Worm (Caenorhabditis elegans) whole organism, early embryonic: ENCODE measurements around the gene str-185.

ENCODE experiments used
- B0310.2 ChIP-seq: sonication (generic microtip); optimal IDR thresholded peaks from 2 replicates; lab custom pipeline; 2016; ENCODE audit warnings: mild to moderate bottlenecking, missing genetic modification characterization, missing compliant biosample characterization
- F13C5.2 ChIP-seq: sonication (generic microtip); optimal IDR thresholded peaks from 2 replicates; lab custom pipeline; 2017; ENCODE audit warnings: mild to moderate bottlenecking, missing genetic modification characterization, inconsistent platforms, missing compliant biosample characterization
- aly-1 ChIP-seq: sonication (generic microtip); optimal IDR thresholded peaks from 2 replicates; lab custom pipeline; 2016; ENCODE audit warnings: missing genetic modification characterization, missing compliant biosample characterization
- ama-1 ChIP-seq: fragments of 150-350 bp; optimal IDR thresholded peaks from 2 replicates; lab custom pipeline; 2014
- ceh-13 ChIP-seq: fragments of 200-800 bp; sonication (Bioruptor generic); optimal IDR thresholded peaks from 2 replicates; lab custom pipeline; 2018; ENCODE audit warnings: mild to moderate bottlenecking, missing genetic modification characterization, missing compliant biosample characterization
- ceh-36 ChIP-seq: sonication (generic microtip); optimal IDR thresholded peaks from 2 replicates; lab custom pipeline; 2016; ENCODE audit warnings: missing genetic modification characterization, inconsistent platforms, missing compliant biosample characterization
- ets-7 ChIP-seq: sonication (generic microtip); optimal IDR thresholded peaks from 2 replicates; lab custom pipeline; 2016; ENCODE audit warnings: missing genotype, missing genetic modification characterization, missing compliant biosample characterization
- flt-1 ChIP-seq: fragments of 200-800 bp; sonication (Bioruptor generic); IDR thresholded peaks from 2 replicates; pipeline ENCODE4 v1.3.6; 2022; ENCODE audit warnings: missing genetic modification characterization, missing compliant biosample characterization
- hmbx-1 ChIP-seq: sonication (generic microtip); optimal IDR thresholded peaks from 2 replicates; lab custom pipeline; 2016; ENCODE audit warnings: mild to moderate bottlenecking, missing genetic modification characterization, missing compliant biosample characterization
- hmg-4 ChIP-seq: fragments of 200-800 bp; sonication (Bioruptor generic); optimal IDR thresholded peaks from 2 replicates; lab custom pipeline; 2018; ENCODE audit warnings: mild to moderate bottlenecking, missing genetic modification characterization, missing compliant biosample characterization
- hnd-1 ChIP-seq: sonication (generic microtip); optimal IDR thresholded peaks from 2 replicates; lab custom pipeline; 2016; ENCODE audit warnings: missing genetic modification characterization, missing compliant biosample characterization
- pes-1 ChIP-seq: fragments of 200-800 bp; sonication (Bioruptor generic); IDR thresholded peaks from 2 replicates; pipeline ENCODE4 v1.3.6; 2022; ENCODE audit warnings: missing genetic modification reagents, missing genetic modification characterization, missing compliant biosample characterization
- scrt-1 ChIP-seq: fragments of 200-800 bp; sonication (Bioruptor generic); IDR thresholded peaks from 2 replicates; pipeline ENCODE4 v1.3.6; 2022; ENCODE audit warnings: missing genetic modification characterization, missing compliant biosample characterization
- sea-1 ChIP-seq: fragments of 200-800 bp; sonication (Bioruptor generic); conservative IDR thresholded peaks from 2 replicates; pipeline ENCODE4 v1.3.6; 2022; ENCODE audit warnings: missing genetic modification characterization, missing compliant biosample characterization
- tbx-11 ChIP-seq: fragments of 200-800 bp; sonication (Bioruptor generic); IDR thresholded peaks from 2 replicates; pipeline ENCODE4 v1.3.6; 2022; ENCODE audit warnings: missing genetic modification characterization, missing compliant biosample characterization
- tbx-37 ChIP-seq: fragments of 200-800 bp; sonication (Bioruptor generic); conservative IDR thresholded peaks from 2 replicates; pipeline ENCODE4 v1.3.6; 2022; ENCODE audit warnings: missing genetic modification reagents, missing genetic modification characterization, missing compliant biosample characterization
- tra-4 ChIP-seq: sonication (generic microtip); optimal IDR thresholded peaks from 2 replicates; lab custom pipeline; 2017; ENCODE audit warnings: missing genetic modification characterization, missing compliant biosample characterization

str-185 gene

ce11 chrIV:4470885-4471772 is 41.3 kb upstream of the str-185 start:
- no peak for TF ChIP-seq tbx-37
- TF ChIP-seq aly-1 (tag; lab: Kevin White, UChicago) = no peak
- no peak for TF ChIP-seq scrt-1 (GFP tag; lab: Robert Waterston, UW)
- TF ChIP-seq ama-1 (lab: Kevin White, UChicago) = no peak
- TF ChIP-seq sea-1 (GFP tag; lab: Robert Waterston, UW) = no peak
- no peak for TF ChIP-seq pes-1 (GFP tag; lab: Robert Waterston, UW)
- TF ChIP-seq flt-1 = no peak
- TF ChIP-seq hmbx-1 (tag; lab: Kevin White, UChicago) = no peak
- TF ChIP-seq F13C5.2 (tag; lab: Kevin White, UChicago) = no peak
- no peak for TF ChIP-seq hnd-1 (tag; lab: Kevin White, UChicago)
- no peak for TF ChIP-seq ceh-13 (GFP tag; lab: Kevin White, UChicago)
- TF ChIP-seq tbx-11 (GFP tag; lab: Robert Waterston, UW) = no peak

- TF ChIP-seq F13C5.2 (tag; lab: Kevin White, UChicago) = no peak
- no peak for TF ChIP-seq B0310.2 (tag; lab: Kevin White, UChicago)
- TF ChIP-seq scrt-1 (GFP tag; lab: Robert Waterston, UW) = no peak
- no peak for TF ChIP-seq ceh-13 (GFP tag; lab: Kevin White, UChicago)
- no peak for TF ChIP-seq hnd-1 (tag; lab: Kevin White, UChicago)
Measured at ce11 chrIV:4469770-4470709, 40.2 kb upstream of the str-185 start.

- TF ChIP-seq ets-7 (no peak), scrt-1 (GFP tag; lab: Robert Waterston, UW) (no peak)
Measured at ce11 chrIV:4469055-4469454, 39.3 kb upstream of the str-185 start.

- TF ChIP-seq ceh-36 (tag; lab: Kevin White, UChicago) = no peak
- TF ChIP-seq tbx-37 = no peak
- no peak for TF ChIP-seq hmbx-1 (tag; lab: Kevin White, UChicago)
- no peak for TF ChIP-seq B0310.2 (tag; lab: Kevin White, UChicago)
- TF ChIP-seq aly-1 (tag; lab: Kevin White, UChicago) = no peak
- no peak for TF ChIP-seq sea-1 (GFP tag; lab: Robert Waterston, UW)
- no peak for TF ChIP-seq hmg-4 (GFP tag; lab: Kevin White, UChicago)
- no peak for TF ChIP-seq scrt-1 (GFP tag; lab: Robert Waterston, UW)
- TF ChIP-seq pes-1 (GFP tag; lab: Robert Waterston, UW) = no peak
- TF ChIP-seq hnd-1 (tag; lab: Kevin White, UChicago) = no peak
- no peak for TF ChIP-seq ceh-13 (GFP tag; lab: Kevin White, UChicago)
- TF ChIP-seq tra-4 (tag; lab: Kevin White, UChicago) = no peak
- no peak for TF ChIP-seq F13C5.2 (tag; lab: Kevin White, UChicago)
- no peak for TF ChIP-seq tbx-11 (GFP tag; lab: Robert Waterston, UW)
- no peak for TF ChIP-seq flt-1
- TF ChIP-seq ets-7 = no peak
- no peak for TF ChIP-seq ama-1 (lab: Kevin White, UChicago)
Measured at ce11 chrIV:4468046-4468727, 38.4 kb upstream of the str-185 start.

ce11 chrIV:4465184-4465583 is 35.4 kb upstream of the str-185 start, which contains the start of gene M01H9.5:
Gene M01H9.5 (plus strand): TSS chrIV:4465484.
- no peak for TF ChIP-seq tbx-11 (GFP tag; lab: Robert Waterston, UW)
- TF ChIP-seq hmbx-1 (tag; lab: Kevin White, UChicago) = no peak
- no peak for TF ChIP-seq flt-1
- no peak for TF ChIP-seq aly-1 (tag; lab: Kevin White, UChicago)
- no peak for TF ChIP-seq tra-4 (tag; lab: Kevin White, UChicago)
- no peak for TF ChIP-seq F13C5.2 (tag; lab: Kevin White, UChicago)
- TF ChIP-seq hmg-4 (GFP tag; lab: Kevin White, UChicago) = no peak
- TF ChIP-seq scrt-1 (GFP tag; lab: Robert Waterston, UW) = no peak
- TF ChIP-seq ets-7 = no peak
- TF ChIP-seq ceh-36 (tag; lab: Kevin White, UChicago) = no peak
- TF ChIP-seq tbx-37 = no peak
- no peak for TF ChIP-seq hnd-1 (tag; lab: Kevin White, UChicago)
- no peak for TF ChIP-seq ceh-13 (GFP tag; lab: Kevin White, UChicago)
- no peak for TF ChIP-seq sea-1 (GFP tag; lab: Robert Waterston, UW)

- TF ChIP-seq sea-1 (GFP tag; lab: Robert Waterston, UW) (no peak), tra-4 (tag; lab: Kevin White, UChicago) (no peak), hmg-4 (GFP tag; lab: Kevin White, UChicago) (no peak), ets-7 (no peak), ceh-36 (tag; lab: Kevin White, UChicago) (no peak), B0310.2 (tag; lab: Kevin White, UChicago) (no peak), ceh-13 (GFP tag; lab: Kevin White, UChicago) (no peak), tbx-37 (no peak), ama-1 (lab: Kevin White, UChicago) (no peak), F13C5.2 (tag; lab: Kevin White, UChicago) (no peak), aly-1 (tag; lab: Kevin White, UChicago) (no peak), hnd-1 (tag; lab: Kevin White, UChicago) (no peak), tbx-11 (GFP tag; lab: Robert Waterston, UW) (no peak), flt-1 (no peak), scrt-1 (GFP tag; lab: Robert Waterston, UW) (no peak), pes-1 (GFP tag; lab: Robert Waterston, UW) (no peak)
Measured at ce11 chrIV:4463132-4463531, 33.3 kb upstream of the str-185 start, which contains the start of gene M01H9.2. Gene M01H9.2 (minus strand): TSS chrIV:4463232.
